Worm (Caenorhabditis elegans): Measurements from ENCODE around the gene kcc-1.
"Not testable (repeated sequence)": the region's sequence is repeated elsewhere in the genome, so short reads cannot be mapped to it uniquely, and the experiment has no call there.

Gene kcc-1

ce11 chrIV:7254690-7255089, 48.6 kb downstream of the kcc-1 start, which contains the start of gene C06E4.5:
Gene C06E4.5, plus strand, starts transcription at chrIV:7254990.
- TF ChIP-seq mec-3 (tag; optimal IDR thresholded peaks at IDR 0.05; ENCODE audit: borderline replicate concordance); dve-1 (tag; optimal IDR thresholded peaks at IDR 0.05); tbx-2 (tag; optimal IDR thresholded peaks at IDR 0.05): not testable (repeated sequence)

ce11 chrIV:7258253-7258652, 52.2 kb downstream of the kcc-1 start, which contains the start of gene C06E4.6:
Gene C06E4.6, minus strand, starts transcription at chrIV:7258303.
- no peak for TF ChIP-seq unc-42 (tag; optimal IDR thresholded peaks at IDR 0.05)
- TF ChIP-seq hlh-6 (tag; optimal IDR thresholded peaks at IDR 0.05), result no peak
- TF ChIP-seq syd-9 (tag; optimal IDR thresholded peaks at IDR 0.05), result no peak
- no peak for TF ChIP-seq pqm-1 (tag; optimal IDR thresholded peaks at IDR 0.05)
- no peak for TF ChIP-seq fkh-6 (tag; optimal IDR thresholded peaks at IDR 0.05)
- TF ChIP-seq ceh-9 (tag; optimal IDR thresholded peaks at IDR 0.05), result no peak
- TF ChIP-seq Y22D7AL.16 (tag; optimal IDR thresholded peaks at IDR 0.05), result no peak
- no peak for TF ChIP-seq ceh-2 (tag; optimal IDR thresholded peaks at IDR 0.05)
- TF ChIP-seq rnt-1 (tag; optimal IDR thresholded peaks at IDR 0.05), result no peak
- no peak for TF ChIP-seq fax-1 (tag; optimal IDR thresholded peaks at IDR 0.05)
- no peak for TF ChIP-seq sdc-2 (tag; optimal IDR thresholded peaks at IDR 0.05)
- TF ChIP-seq nhr-232 (tag; optimal IDR thresholded peaks at IDR 0.05), result no peak
- TF ChIP-seq che-1 (tag; optimal IDR thresholded peaks at IDR 0.05), result no peak
- TF ChIP-seq hlh-15 (tag; optimal IDR thresholded peaks at IDR 0.05), result no peak
- TF ChIP-seq lin-11 (tag; optimal IDR thresholded peaks at IDR 0.05), result no peak
- TF ChIP-seq fkh-10 (GFP tag; optimal IDR thresholded peaks at IDR 0.05), result no peak
- TF ChIP-seq tbx-2 (tag; optimal IDR thresholded peaks at IDR 0.05), result no peak
- no peak for TF ChIP-seq unc-3 (GFP tag; conservative IDR thresholded peaks at IDR 0.05)
- no peak for TF ChIP-seq unc-3 (tag; optimal IDR thresholded peaks at IDR 0.05)
- no peak for TF ChIP-seq madf-2 (tag; optimal IDR thresholded peaks at IDR 0.05)
- no peak for TF ChIP-seq ets-4 (tag; optimal IDR thresholded peaks at IDR 0.05)

- no peak for TF ChIP-seq K09A11.1 (tag; optimal IDR thresholded peaks at IDR 0.05; ENCODE audit: insufficient read depth)
- no peak for TF ChIP-seq unc-3 (GFP tag; conservative IDR thresholded peaks at IDR 0.05)
- TF ChIP-seq unc-3 (tag; optimal IDR thresholded peaks at IDR 0.05), result no peak
- no peak for TF ChIP-seq nhr-232 (tag; optimal IDR thresholded peaks at IDR 0.05)
- no peak for TF ChIP-seq ceh-48 (tag; optimal IDR thresholded peaks at IDR 0.05)
- TF ChIP-seq ceh-14 (tag; optimal IDR thresholded peaks at IDR 0.05), result no peak
Measured at ce11 chrIV:7260587-7260986, 54.5 kb downstream of the kcc-1 start, which contains the start of gene C06E4.3. Gene C06E4.3, plus strand, starts transcription at chrIV:7260875.

- TF ChIP-seq hlh-8 (tag; optimal IDR thresholded peaks at IDR 0.05) (no peak), unc-86 (tag; optimal IDR thresholded peaks at IDR 0.05) (no peak)
Measured at ce11 chrIV:7263137-7263536, 57.1 kb downstream of the kcc-1 start, which contains the start of gene glb-2. Gene glb-2, minus strand, starts transcription at chrIV:7263237.

Data from whole organism, late embryonic.